Worm (Caenorhabditis elegans) whole organism, mixed stage, embryonic: ENCODE data around the gene T25B2.1.

Experiments used
- M03D4.4 ChIP-seq: sonication (generic microtip); optimal IDR thresholded peaks from 2 replicates; lab custom pipeline; 2017; ENCODE audit warnings: mild to moderate bottlenecking, missing genetic modification characterization, missing compliant biosample characterization
- bed-3 ChIP-seq: fragments of 200-800 bp; sonication (Bioruptor generic); optimal IDR thresholded peaks from 3 replicates; lab custom pipeline; 2018; ENCODE audit warnings: mild to moderate bottlenecking, missing genetic modification characterization, moderate library complexity, missing compliant biosample characterization
- blmp-1 ChIP-seq: fragments of 150-350 bp; optimal IDR thresholded peaks from 2 replicates; lab custom pipeline; 2014; ENCODE audit warnings: missing biosample characterization, missing genetic modification characterization
- ceh-39 ChIP-seq: fragments of 150-350 bp; optimal IDR thresholded peaks from 2 replicates; lab custom pipeline; 2014; ENCODE audit warnings: missing biosample characterization, missing genetic modification characterization
- ceh-43 ChIP-seq: fragments of 200-800 bp; sonication (Bioruptor generic); optimal IDR thresholded peaks from 2 replicates; lab custom pipeline; 2018; ENCODE audit warnings: mild to moderate bottlenecking, missing genetic modification characterization, moderate library complexity, missing compliant biosample characterization
- ceh-83 ChIP-seq: fragments of 200-800 bp; sonication (Bioruptor generic); optimal IDR thresholded peaks from 2 replicates; lab custom pipeline; 2018; ENCODE audit warnings: mild to moderate bottlenecking, missing genetic modification characterization, missing compliant biosample characterization
- ces-1 ChIP-seq: fragments of 150-350 bp; optimal IDR thresholded peaks from 2 replicates; lab custom pipeline; 2014; ENCODE audit warnings: missing biosample characterization, missing genetic modification reagents, missing genetic modification characterization
- cnd-1 ChIP-seq: fragments of 200-800 bp; sonication (Bioruptor generic); optimal IDR thresholded peaks from 2 replicates; lab custom pipeline; 2018; ENCODE audit warnings: mild to moderate bottlenecking, missing genetic modification characterization, missing compliant biosample characterization
- drap-1 ChIP-seq: fragments of 200-800 bp; sonication (Bioruptor generic); optimal IDR thresholded peaks from 3 replicates; lab custom pipeline; 2018; ENCODE audit warnings: mild to moderate bottlenecking, missing genetic modification characterization, missing compliant biosample characterization
- elt-1 ChIP-seq: sonication (generic microtip); optimal IDR thresholded peaks from 2 replicates; lab custom pipeline; 2017; ENCODE audit warnings: missing genetic modification characterization, mild to moderate bottlenecking, missing compliant biosample characterization, antibody characterized with exemption, moderate library complexity, borderline replicate concordance; ENCODE audit not compliant: insufficient read depth
- flh-1 ChIP-seq: fragments of 200-800 bp; sonication (Bioruptor generic); optimal IDR thresholded peaks from 2 replicates; lab custom pipeline; 2018; ENCODE audit warnings: mild to moderate bottlenecking, missing genetic modification characterization, moderate library complexity, missing compliant biosample characterization
- ham-2 ChIP-seq: fragments of 200-800 bp; sonication (Bioruptor generic); optimal IDR thresholded peaks from 2 replicates; lab custom pipeline; 2018; ENCODE audit warnings: mild to moderate bottlenecking, missing genetic modification characterization, missing compliant biosample characterization
- hlh-1 ChIP-seq: fragments of 150-350 bp; optimal IDR thresholded peaks from 2 replicates; lab custom pipeline; 2014; ENCODE audit warnings: missing biosample characterization, missing genetic modification reagents, missing genetic modification characterization
- lin-32 ChIP-seq: fragments of 200-800 bp; sonication (Bioruptor generic); optimal IDR thresholded peaks from 2 replicates; lab custom pipeline; 2018; ENCODE audit warnings: mild to moderate bottlenecking, missing genetic modification characterization, missing compliant biosample characterization
- mab-5 ChIP-seq: fragments of 150-350 bp; optimal IDR thresholded peaks from 2 replicates; lab custom pipeline; 2014; ENCODE audit warnings: missing biosample characterization, missing genetic modification characterization
- mep-1 ChIP-seq: fragments of 150-350 bp; optimal IDR thresholded peaks from 2 replicates; lab custom pipeline; 2017; ENCODE audit warnings: missing biosample characterization, missing genetic modification reagents, missing genetic modification characterization, inconsistent platforms
- mls-2 ChIP-seq: sonication (generic microtip); optimal IDR thresholded peaks from 2 replicates; lab custom pipeline; 2016; ENCODE audit warnings: mild to moderate bottlenecking, missing genetic modification characterization, moderate library complexity, missing compliant biosample characterization
- nhr-12 ChIP-seq: fragments of 150-350 bp; optimal IDR thresholded peaks from 2 replicates; lab custom pipeline; 2014; ENCODE audit warnings: missing biosample characterization, missing genetic modification characterization
- nhr-2 ChIP-seq: fragments of 150-350 bp; optimal IDR thresholded peaks from 2 replicates; lab custom pipeline; 2014; ENCODE audit warnings: missing biosample characterization, missing genetic modification characterization
- nhr-237 ChIP-seq: fragments of 150-350 bp; optimal IDR thresholded peaks from 2 replicates; lab custom pipeline; 2014; ENCODE audit warnings: missing biosample characterization, missing genetic modification characterization
- nhr-28 ChIP-seq: fragments of 150-350 bp; optimal IDR thresholded peaks from 2 replicates; lab custom pipeline; 2014; ENCODE audit warnings: missing biosample characterization, missing genetic modification characterization
- pha-4 ChIP-seq: fragments of 150-350 bp; optimal IDR thresholded peaks from 2 replicates; lab custom pipeline; 2018; ENCODE audit warnings: missing biosample characterization, missing genetic modification reagents, missing genetic modification characterization
- snpc-4 ChIP-seq: fragments of 150-350 bp; optimal IDR thresholded peaks from 2 replicates; lab custom pipeline; 2014; ENCODE audit warnings: missing biosample characterization, missing genetic modification characterization
- sptf-1 ChIP-seq: sonication (generic microtip); optimal IDR thresholded peaks from 2 replicates; lab custom pipeline; 2017; ENCODE audit warnings: mild to moderate bottlenecking, missing genetic modification characterization, moderate library complexity, missing compliant biosample characterization
- tbx-8 ChIP-seq: fragments of 200-800 bp; sonication (Bioruptor generic); optimal IDR thresholded peaks from 2 replicates; lab custom pipeline; 2018; ENCODE audit warnings: mild to moderate bottlenecking, missing genetic modification characterization, moderate library complexity, missing compliant biosample characterization
- unc-120 ChIP-seq: sonication (generic microtip); optimal IDR thresholded peaks from 2 replicates; lab custom pipeline; 2017; ENCODE audit warnings: missing genetic modification characterization, missing compliant biosample characterization; ENCODE audit not compliant: poor library complexity, severe bottlenecking
- unc-39 ChIP-seq: fragments of 150-350 bp; optimal IDR thresholded peaks from 2 replicates; lab custom pipeline; 2014; ENCODE audit warnings: missing biosample characterization, missing genetic modification characterization
- unc-62 ChIP-seq: fragments of 150-350 bp; optimal IDR thresholded peaks from 2 replicates; lab custom pipeline; 2014; ENCODE audit warnings: missing biosample characterization, missing genetic modification reagents, missing genetic modification characterization
- zip-8 ChIP-seq: fragments of 150-350 bp; optimal IDR thresholded peaks from 2 replicates; lab custom pipeline; 2014; ENCODE audit warnings: missing biosample characterization, missing genetic modification characterization
- ztf-11 ChIP-seq: fragments of 150-350 bp; optimal IDR thresholded peaks from 2 replicates; lab custom pipeline; 2014; ENCODE audit warnings: missing biosample characterization, missing genetic modification characterization

T25B2.1 gene

ce11 chrX:6173656-6174055 lies at the start of gene T25B2.1:
T25B2.1 (plus strand) TSS chrX:6173956.
- TF ChIP-seq flh-1 (GFP tag; lab: Kevin White, UChicago) (no peak), lin-32 (GFP tag; lab: Kevin White, UChicago) (no peak), pha-4 (no peak)

ce11 chrX:6128225-6128686 lies 45.5 kb upstream of the T25B2.1 start, which contains the start of gene C15H9.9:
C15H9.9 (minus strand) TSS chrX:6128275.
- no peak for TF ChIP-seq mab-5
- no peak for TF ChIP-seq nhr-28 (tag; lab: Kevin White, UChicago)
- TF ChIP-seq nhr-2 (tag; lab: Kevin White, UChicago) = no peak
- peak; percentile 54 for TF ChIP-seq unc-62
- TF ChIP-seq flh-1 (GFP tag; lab: Kevin White, UChicago) = no peak
- peak; percentile 36 for TF ChIP-seq hlh-1 (tag; lab: Kevin White, UChicago)
- no peak for TF ChIP-seq cnd-1 (tag; lab: Kevin White, UChicago)
- TF ChIP-seq drap-1 = no peak
- TF ChIP-seq ces-1 = peak; percentile 75
- peak; percentile 77 for TF ChIP-seq unc-120 (tag; lab: Kevin White, UChicago)

- TF ChIP-seq cnd-1 (tag; lab: Kevin White, UChicago) = no peak
- no peak for TF ChIP-seq sptf-1
- no peak for TF ChIP-seq lin-32 (GFP tag; lab: Kevin White, UChicago)
- TF ChIP-seq elt-1 (tag; lab: Kevin White, UChicago) = no peak
- no peak for TF ChIP-seq mab-5
- no peak for TF ChIP-seq ceh-83 (GFP tag; lab: Kevin White, UChicago)
- TF ChIP-seq M03D4.4 (tag; lab: Kevin White, UChicago) = no peak
- no peak for TF ChIP-seq unc-62
- TF ChIP-seq snpc-4 (tag; lab: Kevin White, UChicago) = no peak
- no peak for TF ChIP-seq tbx-8 (GFP tag; lab: Kevin White, UChicago)
- no peak for TF ChIP-seq flh-1 (GFP tag; lab: Kevin White, UChicago)
- no peak for TF ChIP-seq ces-1
- no peak for TF ChIP-seq nhr-12 (tag; lab: Kevin White, UChicago)
- no peak for TF ChIP-seq mep-1 (tag; lab: Kevin White, UChicago)
- no peak for TF ChIP-seq unc-39 (tag; lab: Kevin White, UChicago)
- no peak for TF ChIP-seq ceh-43 (GFP tag; lab: Kevin White, UChicago)
- no peak for TF ChIP-seq ceh-39
- TF ChIP-seq bed-3 (GFP tag; lab: Kevin White, UChicago) = no peak
Observed at ce11 chrX:6128773-6129172, 45.0 kb upstream of the T25B2.1 start.

ce11 chrX:6129277-6129676 lies 44.5 kb upstream of the T25B2.1 start:
- TF ChIP-seq ceh-43 (GFP tag; lab: Kevin White, UChicago) (no peak), ceh-39 (no peak), nhr-237 (tag; lab: Kevin White, UChicago) (no peak), drap-1 (no peak), ceh-83 (GFP tag; lab: Kevin White, UChicago) (no peak), blmp-1 (no peak), mls-2 (tag; lab: Kevin White, UChicago) (no peak), ztf-11 (tag; lab: Kevin White, UChicago) (no peak), bed-3 (GFP tag; lab: Kevin White, UChicago) (no peak), unc-62 (no peak), nhr-12 (tag; lab: Kevin White, UChicago) (no peak), tbx-8 (GFP tag; lab: Kevin White, UChicago) (no peak), zip-8 (no peak), ham-2 (no peak), snpc-4 (tag; lab: Kevin White, UChicago) (no peak), lin-32 (GFP tag; lab: Kevin White, UChicago) (no peak)

- TF ChIP-seq ces-1 (peak; percentile 47), sptf-1 (peak; percentile 71), cnd-1 (tag; lab: Kevin White, UChicago) (peak; percentile 42), unc-120 (tag; lab: Kevin White, UChicago) (peak; percentile 21), nhr-12 (tag; lab: Kevin White, UChicago) (no peak), pha-4 (no peak), lin-32 (GFP tag; lab: Kevin White, UChicago) (peak; percentile 13)
Observed at ce11 chrX:6134423-6134822, 39.3 kb upstream of the T25B2.1 start.
